Worm (Caenorhabditis elegans): ENCODE data around the gene ttbk-2.2.

- TF ChIP-seq dsc-1 (tag; optimal IDR thresholded peaks at IDR 0.05) (no peak), hlh-4 (tag; optimal IDR thresholded peaks at IDR 0.05) (no peak)
These were observed 5.8 kb downstream of the ttbk-2.2 start, which contains the start of gene C09B9.7 for ce11 chrIV:5060984-5061383.

All from whole organism, L1 larva.